Fruit fly (Drosophila melanogaster) whole organism, embryonic: ENCODE data around the gene CG3032.

Experiments used
- Awh ChIP-seq: fragments of 200-800 bp; sonication (Bioruptor generic); IDR thresholded peaks from 2 replicates; pipeline ENCODE4, ENCODE4 v1.3.6; 2022; ENCODE audit warnings: missing biosample characterization, missing genetic modification characterization
- Blimp-1 ChIP-seq: fragments of 200-800 bp; sonication (Bioruptor generic); optimal IDR thresholded peaks from 3 replicates; lab custom pipeline; 2018; ENCODE audit warnings: missing biosample characterization, missing genetic modification characterization, mild to moderate bottlenecking, moderate library complexity, missing genetic modification reagents
- C15 ChIP-seq: fragments of 200-800 bp; sonication (Bioruptor generic); IDR thresholded peaks from 3 replicates; pipeline ENCODE4 v1.3.6; 2022; ENCODE audit warnings: missing biosample characterization, missing genetic modification characterization
- CG10209 ChIP-seq: fragments of 200-800 bp; sonication (Bioruptor generic); optimal IDR thresholded peaks from 3 replicates; lab custom pipeline; 2017; ENCODE audit warnings: missing biosample characterization, mild to moderate bottlenecking, missing genetic modification characterization, missing genetic modification reagents
- CG10267 ChIP-seq: fragments of 200-800 bp; sonication (Bioruptor generic); optimal IDR thresholded peaks from 2 replicates; lab custom pipeline; 2018; ENCODE audit warnings: missing biosample characterization, mild to moderate bottlenecking, missing genetic modification characterization, moderate library complexity
- CG10462 ChIP-seq: fragments of 200-800 bp; sonication (Bioruptor generic); optimal IDR thresholded peaks from 2 replicates; lab custom pipeline; 2016; ENCODE audit warnings: missing biosample characterization, missing genetic modification characterization
- CG12155 ChIP-seq: fragments of 200-800 bp; sonication (Bioruptor generic); optimal IDR thresholded peaks from 3 replicates; lab custom pipeline; 2016; ENCODE audit warnings: missing biosample characterization, missing genetic modification characterization
- CG13123 ChIP-seq: fragments of 200-800 bp; sonication (Bioruptor generic); optimal IDR thresholded peaks from 2 replicates; lab custom pipeline; 2016; ENCODE audit warnings: missing biosample characterization, missing genetic modification characterization
- CG15011 ChIP-seq: fragments of 200-800 bp; sonication (Bioruptor generic); optimal IDR thresholded peaks from 3 replicates; lab custom pipeline; 2018; ENCODE audit warnings: missing biosample characterization, mild to moderate bottlenecking, missing genetic modification characterization
- CG1529 ChIP-seq: fragments of 200-800 bp; sonication (Bioruptor generic); optimal IDR thresholded peaks from 3 replicates; lab custom pipeline; 2018; ENCODE audit warnings: missing biosample characterization, missing genetic modification characterization
- CG16815 ChIP-seq: fragments of 200-800 bp; sonication (Bioruptor generic); optimal IDR thresholded peaks from 3 replicates; lab custom pipeline; 2017; ENCODE audit warnings: missing biosample characterization, mild to moderate bottlenecking, missing genetic modification characterization
- CG17612 ChIP-seq: fragments of 200-800 bp; sonication (Bioruptor generic); IDR thresholded peaks from 2 replicates; pipeline ENCODE4 v1.3.6; 2022; ENCODE audit warnings: missing biosample characterization, missing genetic modification characterization
- CG18262 ChIP-seq: fragments of 200-800 bp; optimal IDR thresholded peaks from 3 replicates; lab custom pipeline; 2019; ENCODE audit warnings: missing biosample characterization, mild to moderate bottlenecking, missing genetic modification characterization, moderate library complexity
- CG18764 ChIP-seq: fragments of 200-800 bp; sonication (Bioruptor generic); optimal IDR thresholded peaks from 3 replicates; lab custom pipeline; 2016; ENCODE audit warnings: missing biosample characterization, missing genetic modification characterization
- CG2116 ChIP-seq: fragments of 200-800 bp; sonication (Bioruptor generic); optimal IDR thresholded peaks from 3 replicates; lab custom pipeline; 2018; ENCODE audit warnings: missing biosample characterization, mild to moderate bottlenecking, missing genetic modification characterization
- CG2678 ChIP-seq: fragments of 200-800 bp; sonication (Bioruptor generic); optimal IDR thresholded peaks from 3 replicates; lab custom pipeline; 2019; ENCODE audit warnings: missing biosample characterization, mild to moderate bottlenecking, missing genetic modification characterization, moderate library complexity
- CG2712 ChIP-seq: fragments of 200-800 bp; optimal IDR thresholded peaks from 3 replicates; lab custom pipeline; 2019; ENCODE audit warnings: missing biosample characterization, mild to moderate bottlenecking, missing genetic modification characterization, moderate library complexity
- CG31224 ChIP-seq: fragments of 200-800 bp; sonication (Bioruptor generic); IDR thresholded peaks from 2 replicates; pipeline ENCODE4 v1.3.6; 2022; ENCODE audit warnings: missing biosample characterization, missing genetic modification characterization
- CG3407 ChIP-seq: fragments of 200-800 bp; sonication (Bioruptor generic); optimal IDR thresholded peaks from 2 replicates; lab custom pipeline; 2018; ENCODE audit warnings: missing biosample characterization, mild to moderate bottlenecking, missing genetic modification characterization
- CG3838 ChIP-seq: fragments of 200-800 bp; sonication (Bioruptor generic); optimal IDR thresholded peaks from 3 replicates; lab custom pipeline; 2016; ENCODE audit warnings: missing biosample characterization, missing genetic modification characterization
- CG4820 ChIP-seq: fragments of 200-800 bp; sonication (Bioruptor generic); optimal IDR thresholded peaks from 3 replicates; lab custom pipeline; 2016; ENCODE audit warnings: missing biosample characterization, missing genetic modification characterization
- CG6254 ChIP-seq: fragments of 200-800 bp; sonication (Bioruptor generic); optimal IDR thresholded peaks from 3 replicates; lab custom pipeline; 2017; ENCODE audit warnings: mild to moderate bottlenecking, missing biosample characterization, missing genetic modification reagents, missing genetic modification characterization
- CG7556 ChIP-seq: fragments of 200-800 bp; sonication (Bioruptor generic); optimal IDR thresholded peaks from 2 replicates; lab custom pipeline; 2017; ENCODE audit warnings: missing biosample characterization, mild to moderate bottlenecking, missing genetic modification characterization
- CG7786 ChIP-seq: fragments of 200-800 bp; sonication (Bioruptor generic); optimal IDR thresholded peaks from 2 replicates; lab custom pipeline; 2016; ENCODE audit warnings: missing biosample characterization, missing genetic modification characterization
- CG8388 ChIP-seq: fragments of 200-800 bp; sonication (Bioruptor generic); optimal IDR thresholded peaks from 2 replicates; lab custom pipeline; 2019; ENCODE audit warnings: missing biosample characterization, mild to moderate bottlenecking, missing genetic modification characterization, moderate library complexity
- CG9797 ChIP-seq: fragments of 200-800 bp; sonication (Bioruptor generic); optimal IDR thresholded peaks from 3 replicates; lab custom pipeline; 2018; ENCODE audit warnings: missing biosample characterization, mild to moderate bottlenecking, missing genetic modification characterization
- D19A ChIP-seq: fragments of 200-800 bp; optimal IDR thresholded peaks from 3 replicates; lab custom pipeline; 2019; ENCODE audit warnings: missing biosample characterization, mild to moderate bottlenecking, missing genetic modification characterization, moderate library complexity
- Dref ChIP-seq: fragments of 200-800 bp; sonication (Bioruptor generic); IDR thresholded peaks from 2 replicates; pipeline ENCODE4 v1.3.6; 2022; ENCODE audit warnings: missing biosample characterization, missing genetic modification characterization
- Gsc ChIP-seq: fragments of 200-800 bp; sonication (Bioruptor generic); IDR thresholded peaks from 2 replicates; pipeline ENCODE4 v1.3.6; 2022; ENCODE audit warnings: missing biosample characterization, missing genetic modification characterization
- HHEX ChIP-seq: fragments of 200-800 bp; sonication (Bioruptor generic); optimal IDR thresholded peaks from 3 replicates; lab custom pipeline; 2017; ENCODE audit warnings: missing biosample characterization, mild to moderate bottlenecking, missing genetic modification characterization, missing genetic modification reagents
- Lpt ChIP-seq: fragments of >200 bp; optimal IDR thresholded peaks from 2 replicates; lab custom pipeline; 2018; ENCODE audit warnings: missing biosample characterization, missing genetic modification characterization
- Mrtf ChIP-seq: fragments of 200-800 bp; sonication (Bioruptor generic); IDR thresholded peaks from 3 replicates; pipeline ENCODE4 v1.3.6; 2022; ENCODE audit warnings: missing biosample characterization, missing genetic modification characterization
- PHDP ChIP-seq: fragments of 200-800 bp; sonication (Bioruptor generic); optimal IDR thresholded peaks from 3 replicates; lab custom pipeline; 2018; ENCODE audit warnings: missing biosample characterization, mild to moderate bottlenecking, missing genetic modification characterization, moderate library complexity
- Pdp1 ChIP-seq, 2 experiments: fragments of 200-800 bp; sonication (Bioruptor generic); optimal IDR thresholded peaks; 3 replicates each; lab custom pipeline; 2016; ENCODE audit warnings: missing biosample characterization in 2 of 2, missing genetic modification characterization in 2 of 2, mild to moderate bottlenecking in 1 of 2, moderate library complexity in 1 of 2
- Sox102F ChIP-seq: fragments of 200-800 bp; sonication (Bioruptor generic); optimal IDR thresholded peaks from 2 replicates; lab custom pipeline; 2018; ENCODE audit warnings: missing biosample characterization, mild to moderate bottlenecking, missing genetic modification characterization, moderate library complexity
- Ssrp ChIP-seq: fragments of 200-800 bp; sonication (Bioruptor generic); optimal IDR thresholded peaks from 2 replicates; lab custom pipeline; 2018; ENCODE audit warnings: missing biosample characterization, mild to moderate bottlenecking, missing genetic modification characterization, moderate library complexity
- dm ChIP-seq: fragments of 200-800 bp; sonication (Bioruptor generic); optimal IDR thresholded peaks from 3 replicates; lab custom pipeline; 2016; ENCODE audit warnings: missing biosample characterization, missing genetic modification characterization
- en ChIP-seq: fragments of 200-800 bp; sonication (Bioruptor generic); optimal IDR thresholded peaks from 2 replicates; lab custom pipeline; 2016; ENCODE audit warnings: missing biosample characterization, missing genetic modification characterization
- esg ChIP-seq: fragments of 200-800 bp; sonication (Bioruptor generic); conservative IDR thresholded peaks from 2 replicates; pipeline ENCODE4 v1.3.6; 2022; ENCODE audit warnings: missing biosample characterization, missing genetic modification characterization
- fd102C ChIP-seq: fragments of 200-800 bp; sonication (Bioruptor generic); optimal IDR thresholded peaks from 2 replicates; lab custom pipeline; 2018; ENCODE audit warnings: missing biosample characterization, mild to moderate bottlenecking, missing genetic modification characterization, moderate library complexity
- kay ChIP-seq: fragments of 200-800 bp; sonication (Bioruptor generic); optimal IDR thresholded peaks from 2 replicates; lab custom pipeline; 2016; ENCODE audit warnings: missing biosample characterization, missing genetic modification characterization
- nau ChIP-seq: fragments of 200-800 bp; sonication (Bioruptor generic); optimal IDR thresholded peaks from 3 replicates; lab custom pipeline; 2017; ENCODE audit warnings: missing biosample characterization, mild to moderate bottlenecking, missing genetic modification characterization, missing genetic modification reagents
- shn ChIP-seq: fragments of 200-800 bp; sonication (Bioruptor generic); optimal IDR thresholded peaks from 3 replicates; lab custom pipeline; 2016; ENCODE audit warnings: missing biosample characterization, missing genetic modification characterization
- sqz ChIP-seq: fragments of 200-800 bp; sonication (Bioruptor generic); optimal IDR thresholded peaks from 3 replicates; lab custom pipeline; 2018; ENCODE audit warnings: missing biosample characterization, mild to moderate bottlenecking, missing genetic modification characterization
- stc ChIP-seq: fragments of 200-800 bp; sonication (Bioruptor generic); IDR thresholded peaks from 2 replicates; pipeline ENCODE4 v1.3.6; 2022; ENCODE audit warnings: missing biosample characterization, missing genetic modification characterization
- stwl ChIP-seq: fragments of 200-800 bp; sonication (Bioruptor generic); optimal IDR thresholded peaks from 3 replicates; lab custom pipeline; 2018; ENCODE audit warnings: missing biosample characterization, mild to moderate bottlenecking, missing genetic modification characterization, moderate library complexity
- tup ChIP-seq: fragments of 200-800 bp; sonication (Bioruptor generic); optimal IDR thresholded peaks from 2 replicates; lab custom pipeline; 2016; ENCODE audit warnings: missing biosample characterization, mild to moderate bottlenecking, missing genetic modification characterization, moderate library complexity
- twi ChIP-seq: fragments of 200-800 bp; optimal IDR thresholded peaks from 2 replicates; lab custom pipeline; 2019; ENCODE audit warnings: missing biosample characterization, mild to moderate bottlenecking, missing genetic modification characterization, moderate library complexity
- zen2 ChIP-seq: fragments of 200-800 bp; sonication (Bioruptor generic); IDR thresholded peaks from 3 replicates; pipeline ENCODE4 v1.3.6; 2022; ENCODE audit warnings: missing biosample characterization, missing genetic modification characterization; ENCODE audit not compliant: partially characterized antibody

CG3032 gene

dm6 chrX:7011063-7011743, 2.5 kb downstream of the CG3032 start, which contains the start of the genes cm, sloth1 and sloth2 (continued):
- TF ChIP-seq HHEX (peak; percentile 75), CG1529 (GFP tag; lab: Kevin White, UChicago) (peak; percentile 53), CG13123 (GFP tag; lab: Kevin White, UChicago) (peak; percentile 75), CG2712 (peak; percentile 87), CG18262 (peak; percentile 74), CG12155 (GFP tag; lab: Kevin White, UChicago) (peak; percentile 88), CG31224 (GFP tag; lab: Robert Waterston, UW) (peak; percentile 72), CG15011 (GFP tag; lab: Kevin White, UChicago) (peak; percentile 39), CG3838 (peak; percentile 72), Sox102F (GFP tag; lab: Kevin White, UChicago) (peak; percentile 86), dm (GFP tag; lab: Kevin White, UChicago) (peak; percentile 78), zen2 (GFP tag; lab: Robert Waterston, UW) (peak; percentile 74; the same call in 1 of the 3 replicates), stc (GFP tag; lab: Robert Waterston, UW) (peak; percentile 81), CG18764 (GFP tag; lab: Kevin White, UChicago) (peak; percentile 69), CG10267 (peak; percentile 77), CG16815 (peak; percentile 74), CG7556 (GFP tag; lab: Kevin White, UChicago) (peak; percentile 80), CG7786 (GFP tag; lab: Kevin White, UChicago) (peak; percentile 90), sqz (GFP tag; lab: Kevin White, UChicago) (peak; percentile 81), Ssrp (tag; lab: Kevin White, UChicago) (peak; percentile 74), tup (peak; percentile 66), shn (GFP tag; lab: Kevin White, UChicago) (peak; percentile 84), Lpt (GFP tag; lab: Kevin White, UChicago) (no peak), kay (peak; percentile 70), CG2678 (tag; lab: Kevin White, UChicago) (peak; percentile 85), C15 (GFP tag; lab: Robert Waterston, UW) (no peak), CG9797 (GFP tag; lab: Kevin White, UChicago) (peak; percentile 11), esg (GFP tag; lab: Robert Waterston, UW) (peak; percentile 87), CG17612 (GFP tag; lab: Robert Waterston, UW) (peak; percentile 63; the same call in 1 of the 2 replicates), CG4820 (GFP tag; lab: Kevin White, UChicago) (peak; percentile 79), CG3407 (GFP tag; lab: Kevin White, UChicago) (peak; percentile 53), Mrtf (GFP tag; lab: Robert Waterston, UW) (peak; percentile 82), D19A (tag; lab: Kevin White, UChicago) (peak; percentile 58), en (GFP tag; lab: Kevin White, UChicago) (peak; percentile 70), Gsc (GFP tag; lab: Robert Waterston, UW) (0 out of 2 replicates have a peak, but pooled peaks have one; percentile 9), PHDP (peak; percentile 85), CG6254 (GFP tag; lab: Kevin White, UChicago) (peak; percentile 47), Pdp1 (GFP tag; optimal IDR thresholded peaks at IDR 0.05; lab: Kevin White, UChicago) (peak; percentile 89 to 90), stwl (peak; percentile 49), Blimp-1 (GFP tag; lab: Kevin White, UChicago) (peak; percentile 72), CG2116 (peak; percentile 92), CG10462 (peak; percentile 76), nau (GFP tag; lab: Kevin White, UChicago) (peak; percentile 63), twi (tag; lab: Kevin White, UChicago) (peak; percentile 78), Awh (GFP tag; lab: Robert Waterston, UW) (peak; percentile 80), fd102C (GFP tag; lab: Kevin White, UChicago) (peak; percentile 57), CG8388 (GFP tag; lab: Kevin White, UChicago) (peak; percentile 82), CG10209 (peak; percentile 71), Dref (GFP tag; lab: Robert Waterston, UW) (peak; percentile 24; the same call in 1 of the 2 replicates)
